Fruit fly (Drosophila melanogaster) whole organism, embryonic: ENCODE measurements around the gene CG14431.

Experiments
- Aef1 ChIP-seq: fragments of 200-800 bp; sonication (Bioruptor generic); IDR thresholded peaks from 3 replicates; pipeline ENCODE4 v1.3.6; 2022; ENCODE audit warnings: missing biosample characterization, missing genetic modification characterization
- B-H1 ChIP-seq: fragments of 200-800 bp; sonication (Bioruptor generic); IDR thresholded peaks from 3 replicates; pipeline ENCODE4 v1.3.6; 2022; ENCODE audit warnings: missing biosample characterization, missing genetic modification characterization
- Bteb2 ChIP-seq: fragments of 200-800 bp; sonication (Bioruptor generic); optimal IDR thresholded peaks from 2 replicates; lab custom pipeline; 2016; ENCODE audit warnings: missing biosample characterization, missing genetic modification characterization
- CG10431 ChIP-seq: fragments of 200-800 bp; sonication (Bioruptor generic); optimal IDR thresholded peaks from 3 replicates; lab custom pipeline; 2018; ENCODE audit warnings: missing biosample characterization, mild to moderate bottlenecking, missing genetic modification characterization
- CG10565 ChIP-seq: fragments of 200-800 bp; sonication (Bioruptor generic); optimal IDR thresholded peaks from 3 replicates; lab custom pipeline; 2016; ENCODE audit warnings: missing biosample characterization, mild to moderate bottlenecking, missing genetic modification characterization
- CG10979 ChIP-seq: fragments of 200-800 bp; sonication (Bioruptor generic); optimal IDR thresholded peaks from 2 replicates; lab custom pipeline; 2018; ENCODE audit warnings: missing biosample characterization, mild to moderate bottlenecking, missing genetic modification characterization, moderate library complexity
- CG11093 ChIP-seq: fragments of 200-800 bp; sonication (Bioruptor generic); IDR thresholded peaks from 3 replicates; pipeline ENCODE4 v1.3.6; 2022; ENCODE audit warnings: missing biosample characterization, missing genetic modification characterization
- CG12236 ChIP-seq: fragments of 200-800 bp; sonication (Bioruptor generic); optimal IDR thresholded peaks from 2 replicates; lab custom pipeline; 2016; ENCODE audit warnings: missing biosample characterization, missing genetic modification characterization
- CG15479 ChIP-seq: fragments of 200-800 bp; sonication (Bioruptor generic); optimal IDR thresholded peaks from 3 replicates; lab custom pipeline; 2019; ENCODE audit warnings: missing biosample characterization, mild to moderate bottlenecking, missing genetic modification characterization, moderate library complexity
- CG33213 ChIP-seq: fragments of 200-800 bp; sonication (Bioruptor generic); optimal IDR thresholded peaks from 3 replicates; lab custom pipeline; 2016; ENCODE audit warnings: missing biosample characterization, missing genetic modification characterization
- CG6272 ChIP-seq: fragments of 200-800 bp; sonication (Bioruptor generic); IDR thresholded peaks from 2 replicates; pipeline ENCODE4 v1.3.6; 2022; ENCODE audit warnings: missing biosample characterization, missing genetic modification characterization
- CG7928 ChIP-seq: fragments of 200-800 bp; sonication (Bioruptor generic); optimal IDR thresholded peaks from 2 replicates; lab custom pipeline; 2017; ENCODE audit warnings: missing biosample characterization, mild to moderate bottlenecking, missing genetic modification characterization
- CG8924 ChIP-seq: fragments of 200-800 bp; optimal IDR thresholded peaks from 3 replicates; lab custom pipeline; 2019; ENCODE audit warnings: missing biosample characterization, mild to moderate bottlenecking, missing genetic modification characterization, moderate library complexity
- CG9437 ChIP-seq: fragments of 200-800 bp; sonication (Bioruptor generic); optimal IDR thresholded peaks from 2 replicates; lab custom pipeline; 2018; ENCODE audit warnings: missing biosample characterization, mild to moderate bottlenecking, missing genetic modification characterization
- CG9817 ChIP-seq: fragments of 200-800 bp; sonication (Bioruptor generic); optimal IDR thresholded peaks from 2 replicates; lab custom pipeline; 2018; ENCODE audit warnings: missing biosample characterization, mild to moderate bottlenecking, missing genetic modification characterization, moderate library complexity
- Dbx ChIP-seq: fragments of 200-800 bp; sonication (Bioruptor generic); IDR thresholded peaks from 3 replicates; pipeline ENCODE4 v1.3.6; 2022; ENCODE audit warnings: missing biosample characterization, missing genetic modification characterization
- Dref ChIP-seq: fragments of 200-800 bp; sonication (Bioruptor generic); IDR thresholded peaks from 2 replicates; pipeline ENCODE4 v1.3.6; 2022; ENCODE audit warnings: missing biosample characterization, missing genetic modification characterization
- Fer2 ChIP-seq: fragments of 200-800 bp; sonication (Bioruptor generic); optimal IDR thresholded peaks from 2 replicates; lab custom pipeline; 2018; ENCODE audit warnings: missing biosample characterization, mild to moderate bottlenecking, missing genetic modification characterization, moderate library complexity
- H15 ChIP-seq: fragments of 200-800 bp; sonication (Bioruptor generic); IDR thresholded peaks from 3 replicates; pipeline ENCODE4 v1.3.6; 2022; ENCODE audit warnings: missing biosample characterization, missing genetic modification characterization
- HLHmδ ChIP-seq: fragments of 200-800 bp; sonication (Bioruptor generic); optimal IDR thresholded peaks from 2 replicates; lab custom pipeline; 2018; ENCODE audit warnings: missing biosample characterization, mild to moderate bottlenecking, missing genetic modification characterization, moderate library complexity
- Hmr ChIP-seq: fragments of 200-800 bp; sonication (Bioruptor generic); optimal IDR thresholded peaks from 3 replicates; lab custom pipeline; 2017; ENCODE audit warnings: mild to moderate bottlenecking, missing biosample characterization, missing genetic modification reagents, missing genetic modification characterization
- Lim3 ChIP-seq: fragments of 200-800 bp; sonication (Bioruptor generic); IDR thresholded peaks from 2 replicates; pipeline ENCODE4 v1.3.6; 2022; ENCODE audit warnings: missing biosample characterization, missing genetic modification characterization
- Meics ChIP-seq: fragments of 200-800 bp; sonication (Bioruptor generic); optimal IDR thresholded peaks from 2 replicates; lab custom pipeline; 2017; ENCODE audit warnings: missing biosample characterization, mild to moderate bottlenecking, missing genetic modification characterization
- Sin3A ChIP-seq: fragments of >200 bp; optimal IDR thresholded peaks from 2 replicates; lab custom pipeline; 2018
- Taf1 ChIP-seq: fragments of 200-800 bp; sonication (Bioruptor generic); IDR thresholded peaks from 2 replicates; pipeline ENCODE4 v1.3.6; 2022; ENCODE audit warnings: missing biosample characterization, missing genetic modification characterization
- abd-A ChIP-seq: fragments of 200-800 bp; sonication (Bioruptor generic); optimal IDR thresholded peaks from 3 replicates; lab custom pipeline; 2019; ENCODE audit warnings: missing biosample characterization, mild to moderate bottlenecking, missing genetic modification characterization, moderate library complexity
- ac ChIP-seq: fragments of 200-800 bp; sonication (Bioruptor generic); optimal IDR thresholded peaks from 3 replicates; lab custom pipeline; 2017; ENCODE audit warnings: missing biosample characterization, mild to moderate bottlenecking, missing genetic modification characterization
- amos ChIP-seq: fragments of 200-800 bp; sonication (Bioruptor generic); IDR thresholded peaks from 2 replicates; pipeline ENCODE4 v1.3.6; 2022; ENCODE audit warnings: missing biosample characterization, missing genetic modification characterization; ENCODE audit not compliant: partially characterized antibody
- aop ChIP-seq: fragments of 200-800 bp; sonication (Bioruptor generic); IDR thresholded peaks from 2 replicates; pipeline ENCODE4 v1.3.6; 2022; ENCODE audit warnings: missing biosample characterization, missing genetic modification characterization
- ash1 ChIP-seq: fragments of 200-800 bp; sonication (Bioruptor generic); optimal IDR thresholded peaks from 2 replicates; lab custom pipeline; 2018; ENCODE audit warnings: missing biosample characterization, mild to moderate bottlenecking, missing genetic modification characterization
- cg ChIP-seq: fragments of 200-800 bp; sonication (Bioruptor generic); optimal IDR thresholded peaks from 3 replicates; lab custom pipeline; 2019; ENCODE audit warnings: missing biosample characterization, mild to moderate bottlenecking, missing genetic modification characterization, moderate library complexity
- crp ChIP-seq, 2 experiments: fragments of 200-800 bp; sonication (Bioruptor generic); optimal IDR thresholded peaks; 2 replicates in 1 of 2; 3 replicates in 1 of 2; lab custom pipeline; 2017; ENCODE audit warnings: missing biosample characterization in 2 of 2, missing genetic modification characterization in 2 of 2, mild to moderate bottlenecking in 1 of 2, moderate library complexity in 1 of 2
- dimm ChIP-seq: fragments of 200-800 bp; sonication (Bioruptor generic); IDR thresholded peaks from 2 replicates; pipeline ENCODE4 v1.3.6; 2022; ENCODE audit warnings: missing biosample characterization, missing genetic modification characterization
- dmrt99B ChIP-seq: fragments of 200-800 bp; sonication (Bioruptor generic); optimal IDR thresholded peaks from 2 replicates; lab custom pipeline; 2018; ENCODE audit warnings: missing biosample characterization, mild to moderate bottlenecking, missing genetic modification characterization, moderate library complexity
- dysf ChIP-seq: fragments of 200-800 bp; sonication (Bioruptor generic); IDR thresholded peaks from 3 replicates; pipeline ENCODE4 v1.3.6; 2022; ENCODE audit warnings: missing biosample characterization, missing genetic modification characterization
- esg ChIP-seq: fragments of 200-800 bp; sonication (Bioruptor generic); conservative IDR thresholded peaks from 2 replicates; pipeline ENCODE4 v1.3.6; 2022; ENCODE audit warnings: missing biosample characterization, missing genetic modification characterization
- eyg ChIP-seq: fragments of 200-800 bp; sonication (Bioruptor generic); optimal IDR thresholded peaks from 3 replicates; lab custom pipeline; 2016; ENCODE audit warnings: missing biosample characterization, missing genetic modification characterization
- fu2 ChIP-seq: fragments of 200-800 bp; sonication (Bioruptor generic); optimal IDR thresholded peaks from 2 replicates; lab custom pipeline; 2016; ENCODE audit warnings: missing biosample characterization, missing genetic modification characterization
- gce ChIP-seq: fragments of 200-800 bp; sonication (Bioruptor generic); IDR thresholded peaks from 3 replicates; pipeline ENCODE4 v1.3.6; 2022; ENCODE audit warnings: missing biosample characterization, missing genetic modification characterization
- grn ChIP-seq: fragments of 200-800 bp; sonication (Bioruptor generic); optimal IDR thresholded peaks from 3 replicates; lab custom pipeline; 2017; ENCODE audit warnings: missing biosample characterization, missing genetic modification characterization
- gro ChIP-seq: fragments of 200-800 bp; sonication (Bioruptor generic); optimal IDR thresholded peaks from 2 replicates; lab custom pipeline; 2016; ENCODE audit warnings: missing biosample characterization, missing genetic modification characterization
- gsb-n ChIP-seq: fragments of 200-800 bp; sonication (Bioruptor generic); optimal IDR thresholded peaks from 3 replicates; lab custom pipeline; 2018; ENCODE audit warnings: missing biosample characterization, mild to moderate bottlenecking, missing genetic modification characterization
- jumu ChIP-seq: fragments of 200-800 bp; sonication (Bioruptor generic); optimal IDR thresholded peaks from 3 replicates; lab custom pipeline; 2016; ENCODE audit warnings: missing biosample characterization, missing genetic modification characterization
- otp ChIP-seq: fragments of 200-800 bp; sonication (Bioruptor generic); IDR thresholded peaks from 3 replicates; pipeline ENCODE4, ENCODE4 v1.3.6; 2022; ENCODE audit warnings: missing biosample characterization, missing genetic modification characterization
- sc ChIP-seq, 3 experiments: fragments of >200 bp in 2 of 3; fragments of 200-800 bp in 1 of 3; sonication (Bioruptor generic) in 1 of 3; optimal IDR thresholded peaks; 2 replicates in 2 of 3; 3 replicates in 1 of 3; lab custom pipeline; 2017; ENCODE audit warnings: mild to moderate bottlenecking in 1 of 3, missing biosample characterization in 1 of 3, missing genetic modification characterization in 1 of 3, missing genetic modification reagents in 1 of 3
- seq ChIP-seq: fragments of 200-800 bp; sonication (Bioruptor generic); IDR thresholded peaks from 2 replicates; pipeline ENCODE4 v1.3.6; 2022; ENCODE audit warnings: missing biosample characterization, missing genetic modification characterization
- shn ChIP-seq: fragments of 200-800 bp; sonication (Bioruptor generic); optimal IDR thresholded peaks from 3 replicates; lab custom pipeline; 2016; ENCODE audit warnings: missing biosample characterization, missing genetic modification characterization
- ssp ChIP-seq: fragments of 200-800 bp; sonication (Bioruptor generic); IDR thresholded peaks from 2 replicates; pipeline ENCODE4 v1.3.6; 2022; ENCODE audit warnings: missing biosample characterization, missing genetic modification characterization
- vfl ChIP-seq: fragments of 200-800 bp; sonication (Bioruptor generic); optimal IDR thresholded peaks from 2 replicates; lab custom pipeline; 2016; ENCODE audit warnings: missing biosample characterization, missing genetic modification characterization
- zfh2 ChIP-seq: fragments of 200-800 bp; sonication (Bioruptor generic); optimal IDR thresholded peaks from 2 replicates; lab custom pipeline; 2016; ENCODE audit warnings: missing biosample characterization, missing genetic modification characterization

Gene CG14431

DNA sequence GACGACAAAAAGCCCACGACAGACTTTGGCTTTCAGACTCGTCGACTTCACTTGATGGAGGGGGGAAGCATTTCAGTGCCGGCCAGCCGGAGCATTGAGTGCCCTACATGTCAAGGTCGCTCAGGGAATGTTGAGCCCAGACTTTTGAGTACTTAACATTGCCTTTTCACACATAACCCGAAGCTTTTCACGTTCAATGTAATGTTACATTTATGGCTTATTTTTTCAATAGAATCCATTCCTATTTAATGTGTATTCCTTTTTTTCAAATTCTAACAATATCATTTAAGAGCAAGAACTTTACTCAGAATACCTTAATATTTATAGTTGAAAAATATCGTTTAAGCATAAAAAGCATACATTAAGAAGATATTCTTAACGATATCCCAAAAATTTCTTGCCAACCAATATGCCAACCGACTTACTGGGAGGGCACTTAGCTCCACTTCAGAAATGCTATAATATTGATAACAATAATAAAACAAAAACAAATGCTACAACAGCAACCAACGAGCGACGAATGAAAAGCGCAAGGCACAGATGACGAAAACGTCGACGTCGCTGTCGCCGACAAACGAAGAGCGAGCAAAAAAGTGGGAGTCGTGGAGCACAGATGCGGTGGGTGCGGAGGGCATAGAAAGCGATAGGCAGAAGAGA lies 48.2 kb upstream of the CG14431 start (continued):
- TF ChIP-seq crp (GFP tag; optimal IDR thresholded peaks at IDR 0.05; lab: Kevin White, UChicago) (no peak), CG10565 (no peak), dysf (GFP tag; lab: Robert Waterston, UW) (peak; percentile 84), ash1 (no peak), gro (GFP tag; lab: Kevin White, UChicago) (peak; percentile 74), jumu (peak; percentile 71), Hmr (GFP tag; lab: Kevin White, UChicago) (peak; percentile 41), CG10431 (GFP tag; lab: Kevin White, UChicago) (no peak), otp (GFP tag; lab: Robert Waterston, UW) (no peak), ssp (GFP tag; lab: Robert Waterston, UW) (peak; percentile 69), esg (peak; percentile 21; the same call in 1 of the 2 replicates), cg (GFP tag; lab: Kevin White, UChicago) (peak; percentile 43), B-H1 (peak; percentile 58), CG7928 (GFP tag; lab: Kevin White, UChicago) (peak; percentile 20), zfh2 (no peak), CG9437 (GFP tag; lab: Kevin White, UChicago) (peak; percentile 39), H15 (GFP tag; lab: Robert Waterston, UW) (peak; percentile 69; the same call in 2 of the 3 replicates), Bteb2 (GFP tag; lab: Kevin White, UChicago) (no peak), dimm (GFP tag; lab: Robert Waterston, UW) (no peak), fu2 (GFP tag; lab: Kevin White, UChicago) (no peak), seq (0 out of 2 replicates have a peak, but pooled peaks have one; percentile 10), amos (GFP tag; lab: Robert Waterston, UW) (no peak), CG15479 (GFP tag; lab: Kevin White, UChicago) (no peak), gce (GFP tag; lab: Robert Waterston, UW) (0 out of 3 replicates have a peak, but pooled peaks have one; percentile 26), ac (GFP tag; lab: Kevin White, UChicago) (no peak), CG10979 (peak; percentile 86), eyg (GFP tag; lab: Kevin White, UChicago) (no peak), gsb-n (tag; lab: Kevin White, UChicago) (peak; percentile 3), Meics (GFP tag; lab: Kevin White, UChicago) (peak; percentile 89), grn (no peak), Aef1 (GFP tag; lab: Robert Waterston, UW) (peak; percentile 67), sc (optimal IDR thresholded peaks at IDR 0.05; lab: Kevin White, UChicago) (no peak), sc (GFP tag; optimal IDR thresholded peaks at IDR 0.05; lab: Kevin White, UChicago) (peak; percentile 74), abd-A (peak; percentile 52), CG8924 (peak; percentile 56), CG6272 (peak; percentile 61), CG9817 (tag; lab: Kevin White, UChicago) (no peak), CG12236 (no peak), Taf1 (GFP tag; lab: Robert Waterston, UW) (peak; percentile 59; the same call in 1 of the 2 replicates), Fer2 (tag; lab: Kevin White, UChicago) (peak; percentile 44), Dref (GFP tag; lab: Robert Waterston, UW) (no peak), Sin3A (lab: Kevin White, UChicago) (no peak), vfl (GFP tag; lab: Kevin White, UChicago) (no peak), CG11093 (peak; percentile 75), Dbx (GFP tag; lab: Robert Waterston, UW) (peak; percentile 77; the same call in 2 of the 3 replicates), CG33213 (GFP tag; lab: Kevin White, UChicago) (peak; percentile 64), HLHmδ (GFP tag; lab: Kevin White, UChicago) (no peak), aop (GFP tag; lab: Robert Waterston, UW) (no peak), shn (no peak), Lim3 (GFP tag; lab: Robert Waterston, UW) (no peak), dmrt99B (tag; lab: Kevin White, UChicago) (peak; percentile 76)
